Fruit fly (Drosophila melanogaster) whole organism, embryonic: ENCODE results near the gene Sc2.
A peak's percentile ranks its signal among the peaks of the same experiment; 100 is the strongest.

Source experiments
- ATbp ChIP-seq: fragments of 200-800 bp; sonication (Bioruptor generic); optimal IDR thresholded peaks from 2 replicates; lab custom pipeline; 2017; ENCODE audit warnings: missing biosample characterization, mild to moderate bottlenecking, missing genetic modification characterization, missing genetic modification reagents
- Awh ChIP-seq: fragments of 200-800 bp; sonication (Bioruptor generic); IDR thresholded peaks from 2 replicates; pipeline ENCODE4, ENCODE4 v1.3.6; 2022; ENCODE audit warnings: missing biosample characterization, missing genetic modification characterization
- Blimp-1 ChIP-seq: fragments of 200-800 bp; sonication (Bioruptor generic); optimal IDR thresholded peaks from 3 replicates; lab custom pipeline; 2018; ENCODE audit warnings: missing biosample characterization, missing genetic modification characterization, mild to moderate bottlenecking, moderate library complexity, missing genetic modification reagents
- CG10267 ChIP-seq: fragments of 200-800 bp; sonication (Bioruptor generic); optimal IDR thresholded peaks from 2 replicates; lab custom pipeline; 2018; ENCODE audit warnings: missing biosample characterization, mild to moderate bottlenecking, missing genetic modification characterization, moderate library complexity
- CG11504 ChIP-seq: fragments of 200-800 bp; sonication (Bioruptor generic); optimal IDR thresholded peaks from 3 replicates; lab custom pipeline; 2019; ENCODE audit warnings: missing biosample characterization, mild to moderate bottlenecking, missing genetic modification characterization, moderate library complexity
- CG13424 ChIP-seq: fragments of 200-800 bp; sonication (Bioruptor generic); optimal IDR thresholded peaks from 2 replicates; lab custom pipeline; 2019; ENCODE audit warnings: missing biosample characterization, mild to moderate bottlenecking, missing genetic modification characterization, moderate library complexity
- CG1529 ChIP-seq: fragments of 200-800 bp; sonication (Bioruptor generic); optimal IDR thresholded peaks from 3 replicates; lab custom pipeline; 2018; ENCODE audit warnings: missing biosample characterization, missing genetic modification characterization
- CG15514 ChIP-seq: fragments of 200-800 bp; sonication (Bioruptor generic); optimal IDR thresholded peaks from 3 replicates; lab custom pipeline; 2017; ENCODE audit warnings: missing biosample characterization, missing genetic modification characterization, mild to moderate bottlenecking, moderate library complexity, missing genetic modification reagents
- CG15601 ChIP-seq: fragments of 200-800 bp; sonication (Bioruptor generic); optimal IDR thresholded peaks from 3 replicates; lab custom pipeline; 2019; ENCODE audit warnings: missing biosample characterization, mild to moderate bottlenecking, missing genetic modification characterization, moderate library complexity
- CG18262 ChIP-seq: fragments of 200-800 bp; optimal IDR thresholded peaks from 3 replicates; lab custom pipeline; 2019; ENCODE audit warnings: missing biosample characterization, mild to moderate bottlenecking, missing genetic modification characterization, moderate library complexity
- CG1832 ChIP-seq: fragments of 200-800 bp; sonication (Bioruptor generic); optimal IDR thresholded peaks from 2 replicates; lab custom pipeline; 2017; ENCODE audit warnings: missing biosample characterization, mild to moderate bottlenecking, missing genetic modification characterization, inconsistent platforms
- CG2202 ChIP-seq: fragments of 200-800 bp; sonication (Bioruptor generic); optimal IDR thresholded peaks from 2 replicates; lab custom pipeline; 2018; ENCODE audit warnings: missing biosample characterization, mild to moderate bottlenecking, missing genetic modification characterization
- CG2875 ChIP-seq: fragments of 200-800 bp; sonication (Bioruptor generic); optimal IDR thresholded peaks from 2 replicates; lab custom pipeline; 2017; ENCODE audit warnings: missing biosample characterization, mild to moderate bottlenecking, missing genetic modification characterization, missing genetic modification reagents
- CG30020 ChIP-seq: fragments of 200-800 bp; optimal IDR thresholded peaks from 2 replicates; lab custom pipeline; 2019; ENCODE audit warnings: missing biosample characterization, mild to moderate bottlenecking, missing genetic modification characterization, moderate library complexity
- CG31441 ChIP-seq: fragments of 200-800 bp; sonication (Bioruptor generic); IDR thresholded peaks from 2 replicates; pipeline ENCODE4 v1.3.6; 2022; ENCODE audit warnings: missing biosample characterization, missing genetic modification characterization
- CG9437 ChIP-seq: fragments of 200-800 bp; sonication (Bioruptor generic); optimal IDR thresholded peaks from 2 replicates; lab custom pipeline; 2018; ENCODE audit warnings: missing biosample characterization, mild to moderate bottlenecking, missing genetic modification characterization
- CG9727 ChIP-seq: fragments of 200-800 bp; sonication (Bioruptor generic); optimal IDR thresholded peaks from 3 replicates; lab custom pipeline; 2017; ENCODE audit warnings: missing biosample characterization, mild to moderate bottlenecking, missing genetic modification characterization
- Drgx ChIP-seq: fragments of 200-800 bp; sonication (Bioruptor generic); IDR thresholded peaks from 2 replicates; pipeline ENCODE4 v1.3.6; 2022; ENCODE audit warnings: missing biosample characterization, missing genetic modification characterization
- E2f1 ChIP-seq: fragments of 200-800 bp; sonication (Bioruptor generic); IDR thresholded peaks from 2 replicates; pipeline ENCODE4 v1.3.6; 2022; ENCODE audit warnings: missing biosample characterization, missing genetic modification characterization
- Eip74EF ChIP-seq, 2 experiments: fragments of 200-800 bp in 1 of 2; fragments of >200 bp in 1 of 2; sonication (Bioruptor generic) in 1 of 2; optimal IDR thresholded peaks; 2 replicates each; lab custom pipeline; 2017 to 2019; ENCODE audit warnings: missing biosample characterization in 2 of 2, missing genetic modification characterization in 2 of 2, mild to moderate bottlenecking in 1 of 2, moderate library complexity in 1 of 2
- Ets65A ChIP-seq: fragments of 200-800 bp; sonication (Bioruptor generic); peaks from one replicate; lab custom pipeline; 2016; ENCODE audit warnings: missing biosample characterization, missing genetic modification characterization
- Hmx ChIP-seq: fragments of 200-800 bp; sonication (Bioruptor generic); optimal IDR thresholded peaks from 2 replicates; lab custom pipeline; 2016; ENCODE audit warnings: missing biosample characterization, missing genetic modification characterization
- Hr51 ChIP-seq, 2 experiments: fragments of 200-800 bp; sonication (Bioruptor generic); optimal IDR thresholded peaks; 2 replicates in 1 of 2; 3 replicates in 1 of 2; lab custom pipeline; 2016 to 2018; ENCODE audit warnings: missing biosample characterization in 2 of 2, missing genetic modification characterization in 2 of 2, mild to moderate bottlenecking in 1 of 2, moderate library complexity in 1 of 2
- Hr78 ChIP-seq, 2 experiments: fragments of 200-800 bp in 1 of 2; fragments of >200 bp in 1 of 2; sonication (Bioruptor generic) in 1 of 2; optimal IDR thresholded peaks; 2 replicates each; lab custom pipeline; 2017 to 2019; ENCODE audit warnings: missing biosample characterization in 2 of 2, missing genetic modification characterization in 2 of 2, mild to moderate bottlenecking in 1 of 2, moderate library complexity in 1 of 2
- Oaz ChIP-seq: fragments of 200-800 bp; sonication (Bioruptor generic); IDR thresholded peaks from 2 replicates; pipeline ENCODE4 v1.3.6; 2022; ENCODE audit warnings: missing biosample characterization, missing genetic modification characterization
- Side ChIP-seq: fragments of 200-800 bp; sonication (Bioruptor generic); optimal IDR thresholded peaks from 2 replicates; lab custom pipeline; 2016; ENCODE audit warnings: missing biosample characterization, missing genetic modification characterization
- Sox100B ChIP-seq: fragments of 200-800 bp; sonication (Bioruptor generic); optimal IDR thresholded peaks from 3 replicates; lab custom pipeline; 2018; ENCODE audit warnings: missing biosample characterization, mild to moderate bottlenecking, missing genetic modification characterization
- Sox102F ChIP-seq: fragments of 200-800 bp; sonication (Bioruptor generic); optimal IDR thresholded peaks from 2 replicates; lab custom pipeline; 2018; ENCODE audit warnings: missing biosample characterization, mild to moderate bottlenecking, missing genetic modification characterization, moderate library complexity
- Stat92E ChIP-seq, 3 experiments: fragments of >200 bp in 2 of 3; fragments of 200-800 bp in 1 of 3; sonication (Bioruptor generic) in 1 of 3; optimal IDR thresholded peaks; 2 replicates each; lab custom pipeline; 2017 to 2019; ENCODE audit warnings: missing biosample characterization in 3 of 3, missing genetic modification characterization in 3 of 3, mild to moderate bottlenecking in 1 of 3, moderate library complexity in 1 of 3
- Xrp1 ChIP-seq: fragments of 200-800 bp; sonication (Bioruptor generic); IDR thresholded peaks from 2 replicates; pipeline ENCODE4 v1.3.6; 2022; ENCODE audit warnings: missing biosample characterization, missing genetic modification characterization
- amos ChIP-seq: fragments of 200-800 bp; sonication (Bioruptor generic); IDR thresholded peaks from 2 replicates; pipeline ENCODE4 v1.3.6; 2022; ENCODE audit warnings: missing biosample characterization, missing genetic modification characterization; ENCODE audit not compliant: partially characterized antibody
- cwo ChIP-seq: fragments of 200-800 bp; sonication (Bioruptor generic); optimal IDR thresholded peaks from 3 replicates; lab custom pipeline; 2017; ENCODE audit warnings: missing biosample characterization, missing genetic modification characterization, mild to moderate bottlenecking, moderate library complexity, missing genetic modification reagents
- dati ChIP-seq: fragments of 200-800 bp; sonication (Bioruptor generic); IDR thresholded peaks from 2 replicates; pipeline ENCODE4 v1.3.6; 2022; ENCODE audit warnings: missing biosample characterization, missing genetic modification characterization
- gsb-n ChIP-seq: fragments of 200-800 bp; sonication (Bioruptor generic); optimal IDR thresholded peaks from 3 replicates; lab custom pipeline; 2018; ENCODE audit warnings: missing biosample characterization, mild to moderate bottlenecking, missing genetic modification characterization
- klu ChIP-seq: fragments of 200-800 bp; sonication (Bioruptor generic); IDR thresholded peaks from 2 replicates; pipeline ENCODE4 v1.3.6; 2022; ENCODE audit warnings: missing biosample characterization, missing genetic modification characterization
- lilli ChIP-seq: fragments of 200-800 bp; sonication (Bioruptor generic); optimal IDR thresholded peaks from 3 replicates; lab custom pipeline; 2016; ENCODE audit warnings: missing biosample characterization, missing genetic modification characterization
- lola ChIP-seq, 3 experiments: fragments of >200 bp in 2 of 3; fragments of 200-800 bp in 1 of 3; sonication (Bioruptor generic) in 1 of 3; optimal IDR thresholded peaks; 2 replicates each; lab custom pipeline; 2017 to 2019; ENCODE audit warnings: missing biosample characterization in 3 of 3, missing genetic modification characterization in 3 of 3, mild to moderate bottlenecking in 1 of 3, moderate library complexity in 1 of 3
- nerfin-1 ChIP-seq: fragments of 200-800 bp; sonication (Bioruptor generic); optimal IDR thresholded peaks from 3 replicates; lab custom pipeline; 2019; ENCODE audit warnings: missing biosample characterization, mild to moderate bottlenecking, missing genetic modification characterization, moderate library complexity
- nmo ChIP-seq: fragments of 200-800 bp; sonication (Bioruptor generic); optimal IDR thresholded peaks from 2 replicates; lab custom pipeline; 2018; ENCODE audit warnings: missing biosample characterization, mild to moderate bottlenecking, missing genetic modification characterization, moderate library complexity
- sc ChIP-seq, 3 experiments: fragments of >200 bp in 2 of 3; fragments of 200-800 bp in 1 of 3; sonication (Bioruptor generic) in 1 of 3; optimal IDR thresholded peaks; 2 replicates in 2 of 3; 3 replicates in 1 of 3; lab custom pipeline; 2017; ENCODE audit warnings: mild to moderate bottlenecking in 1 of 3, missing biosample characterization in 1 of 3, missing genetic modification characterization in 1 of 3, missing genetic modification reagents in 1 of 3
- sens ChIP-seq: fragments of 200-800 bp; sonication (Bioruptor generic); peaks from one replicate; lab custom pipeline; 2016; ENCODE audit warnings: missing biosample characterization, missing genetic modification characterization
- sim ChIP-seq: fragments of 200-800 bp; sonication (Bioruptor generic); IDR thresholded peaks from 2 replicates; pipeline ENCODE4 v1.3.6; 2022; ENCODE audit warnings: missing biosample characterization, missing genetic modification characterization
- tap ChIP-seq: fragments of 200-800 bp; optimal IDR thresholded peaks from 3 replicates; lab custom pipeline; 2019; ENCODE audit warnings: missing biosample characterization, mild to moderate bottlenecking, missing genetic modification characterization, moderate library complexity
- tio ChIP-seq: fragments of 200-800 bp; sonication (Bioruptor generic); optimal IDR thresholded peaks from 2 replicates; lab custom pipeline; 2017; ENCODE audit warnings: missing biosample characterization, missing genetic modification characterization, inconsistent platforms
- toy ChIP-seq: fragments of 200-800 bp; sonication (Bioruptor generic); IDR thresholded peaks from 2 replicates; pipeline ENCODE4 v1.3.6; 2022; ENCODE audit warnings: missing biosample characterization, missing genetic modification characterization
- trem ChIP-seq: fragments of 200-800 bp; optimal IDR thresholded peaks from 3 replicates; lab custom pipeline; 2019; ENCODE audit warnings: missing biosample characterization, mild to moderate bottlenecking, missing genetic modification characterization, moderate library complexity
- twi ChIP-seq: fragments of 200-800 bp; optimal IDR thresholded peaks from 2 replicates; lab custom pipeline; 2019; ENCODE audit warnings: missing biosample characterization, mild to moderate bottlenecking, missing genetic modification characterization, moderate library complexity
- zfh1 ChIP-seq: fragments of 200-800 bp; sonication (Bioruptor generic); IDR thresholded peaks from 3 replicates; pipeline ENCODE4 v1.3.6; 2022; ENCODE audit warnings: missing biosample characterization, missing genetic modification characterization

The Sc2 gene

DNA sequence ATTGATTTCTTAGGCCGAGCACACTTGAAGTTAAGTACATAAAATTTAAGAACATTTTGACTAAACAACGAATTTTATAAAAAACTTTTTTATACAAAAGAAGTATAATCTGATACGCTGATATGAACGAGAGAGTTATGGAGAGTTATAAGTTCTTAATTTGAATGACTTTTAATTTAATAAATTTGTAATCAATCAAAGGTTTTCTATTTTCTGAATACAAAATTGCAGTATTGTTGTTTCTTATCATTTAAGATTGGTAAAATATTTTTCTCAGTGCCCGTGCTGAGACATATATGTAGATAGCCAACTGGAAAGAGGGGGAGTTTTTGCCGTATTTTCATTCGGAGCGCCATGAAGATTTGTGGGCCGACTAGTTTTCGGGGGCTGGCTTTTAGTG, 30.2 kb upstream of the Sc2 start (continued):
- TF ChIP-seq Hr51 (GFP tag; optimal IDR thresholded peaks at IDR 0.05; lab: Kevin White, UChicago) = peak in 1 of 2 experiments; percentile 3
- no peak for TF ChIP-seq dati (GFP tag; lab: Robert Waterston, UW)
- peak; percentile 37 for TF ChIP-seq CG11504 (tag; lab: Kevin White, UChicago)
- TF ChIP-seq Ets65A = no peak
- TF ChIP-seq lola (GFP tag; optimal IDR thresholded peaks at IDR 0.05; lab: Kevin White, UChicago) = peak in 1 of 3 experiments; percentile 88
- no peak for TF ChIP-seq amos (GFP tag; lab: Robert Waterston, UW)
- TF ChIP-seq toy (GFP tag; lab: Robert Waterston, UW) = no peak
- peak; percentile 82 for TF ChIP-seq CG18262 (tag; lab: Kevin White, UChicago)
- peak; percentile 41 for TF ChIP-seq CG1529
- 0 out of 2 replicates have a peak, but pooled peaks have one; percentile 32 for TF ChIP-seq E2f1 (GFP tag; lab: Robert Waterston, UW)
- no peak for TF ChIP-seq lilli (GFP tag; lab: Kevin White, UChicago)
- TF ChIP-seq zfh1 (GFP tag; lab: Robert Waterston, UW) = 0 out of 3 replicates have a peak, but pooled peaks have one; percentile 23
- TF ChIP-seq sim (GFP tag; lab: Robert Waterston, UW) = no peak
- TF ChIP-seq Sox100B = peak; percentile 37
- TF ChIP-seq nmo (GFP tag; lab: Kevin White, UChicago) = peak; percentile 79
- TF ChIP-seq cwo (GFP tag; lab: Kevin White, UChicago) = no peak
- peak; percentile 79 for TF ChIP-seq gsb-n (tag; lab: Kevin White, UChicago)
- TF ChIP-seq Hr78 (GFP tag; optimal IDR thresholded peaks at IDR 0.05; lab: Kevin White, UChicago) = peak in 1 of 2 experiments; percentile 16
- TF ChIP-seq Oaz (GFP tag; lab: Robert Waterston, UW) = no peak
- TF ChIP-seq Xrp1 (GFP tag; lab: Robert Waterston, UW) = peak; percentile 37; the same call in 1 of the 2 replicates
- peak; percentile 42 for TF ChIP-seq CG2202 (tag; lab: Kevin White, UChicago)
- peak in 1 of 3 experiments; percentile 44 for TF ChIP-seq Stat92E (GFP tag; optimal IDR thresholded peaks at IDR 0.05; lab: Kevin White, UChicago)
- TF ChIP-seq CG2875 (GFP tag; lab: Kevin White, UChicago) = peak; percentile 55
- TF ChIP-seq tap = no peak
- peak; percentile 15 for TF ChIP-seq ATbp (GFP tag; lab: Kevin White, UChicago)
- TF ChIP-seq CG10267 (tag; lab: Kevin White, UChicago) = peak; percentile 60
- peak; percentile 57 for TF ChIP-seq Blimp-1 (GFP tag; lab: Kevin White, UChicago)
- peak; percentile 79 for TF ChIP-seq CG15601 (tag; lab: Kevin White, UChicago)
- TF ChIP-seq Hmx (GFP tag; lab: Kevin White, UChicago) = no peak
- TF ChIP-seq sc (optimal IDR thresholded peaks at IDR 0.05; lab: Kevin White, UChicago) = no peak
- peak; percentile 57 for TF ChIP-seq sc (GFP tag; optimal IDR thresholded peaks at IDR 0.05; lab: Kevin White, UChicago)
- TF ChIP-seq sens = peak; percentile 42
- no peak for TF ChIP-seq Drgx
- peak; percentile 54 for TF ChIP-seq CG13424
- peak; percentile 22 for TF ChIP-seq CG30020 (tag; lab: Kevin White, UChicago)
- TF ChIP-seq CG1832 = no peak
- TF ChIP-seq Sox102F (GFP tag; lab: Kevin White, UChicago) = peak; percentile 62
- TF ChIP-seq CG31441 (GFP tag; lab: Robert Waterston, UW) = 0 out of 2 replicates have a peak, but pooled peaks have one; percentile 47
- peak; percentile 8 for TF ChIP-seq CG9727
- peak; percentile 55 for TF ChIP-seq CG9437
- TF ChIP-seq CG15514 (GFP tag; lab: Kevin White, UChicago) = no peak
- peak; percentile 6 for TF ChIP-seq Side (GFP tag; lab: Kevin White, UChicago)
- TF ChIP-seq twi (tag; lab: Kevin White, UChicago) = peak; percentile 45
- TF ChIP-seq trem (tag; lab: Kevin White, UChicago) = peak; percentile 31
- peak; percentile 15 for TF ChIP-seq nerfin-1 (tag; lab: Kevin White, UChicago)
- TF ChIP-seq Eip74EF (GFP tag; optimal IDR thresholded peaks at IDR 0.05; lab: Kevin White, UChicago) = peak in 1 of 2 experiments; percentile 18
- no peak for TF ChIP-seq tio (GFP tag; lab: Kevin White, UChicago)
- no peak for TF ChIP-seq klu (GFP tag; lab: Robert Waterston, UW)
- TF ChIP-seq Awh (GFP tag; lab: Robert Waterston, UW) = no peak
